Worm (Caenorhabditis elegans) whole organism, young adult: ENCODE results near the gene xpo-3.

ENCODE experiments used
- Y79H2A.3 ChIP-seq: fragments of 200-800 bp; sonication (Bioruptor generic); conservative IDR thresholded peaks from 2 replicates; pipeline ENCODE4 v1.3.6; 2022; ENCODE audit warnings: missing genetic modification reagents, missing genetic modification characterization, missing compliant biosample characterization
- lsy-27 ChIP-seq: sonication (generic microtip); optimal IDR thresholded peaks from 2 replicates; lab custom pipeline; 2017; ENCODE audit warnings: missing genetic modification characterization, mild to moderate bottlenecking, missing compliant biosample characterization, antibody characterized with exemption, missing genotype, borderline replicate concordance; ENCODE audit not compliant: insufficient read depth
- unc-62 ChIP-seq: fragments of 150-350 bp; optimal IDR thresholded peaks from 2 replicates; lab custom pipeline; 2014; ENCODE audit warnings: missing biosample characterization, missing genetic modification reagents, missing genetic modification characterization

ce11 chrIV:7897953-7898352 is 25.9 kb downstream of the xpo-3 start:
- TF ChIP-seq lsy-27 (tag; lab: Kevin White, UChicago), result no peak
- no peak for TF ChIP-seq Y79H2A.3
- no peak for TF ChIP-seq unc-62 (GFP tag; lab: Kevin White, UChicago)
